Worm (Caenorhabditis elegans): ENCODE data around the gene acr-10.

ce11 chrX:3990941-3991340 is 31.1 kb upstream of the acr-10 start:
- no peak for TF ChIP-seq fkh-10 (GFP tag; optimal IDR thresholded peaks at IDR 0.05)
- TF ChIP-seq ztf-4 (tag; optimal IDR thresholded peaks at IDR 0.05), result no peak
- no peak for TF ChIP-seq elt-3 (tag; optimal IDR thresholded peaks at IDR 0.05)
- no peak for TF ChIP-seq aly-2 (tag; optimal IDR thresholded peaks at IDR 0.05)
- no peak for TF ChIP-seq pqm-1 (tag; optimal IDR thresholded peaks at IDR 0.05)
- no peak for TF ChIP-seq jun-1 (tag; optimal IDR thresholded peaks at IDR 0.05)

All from whole organism, L3 larva.